Fruit fly (Drosophila melanogaster) whole organism: ENCODE data around the gene CG43886.

Experiments used
- Dll ChIP-seq: fragments of >200 bp; optimal IDR thresholded peaks from 2 replicates; lab custom pipeline; 2017
- pan ChIP-seq: fragments of >200 bp; optimal IDR thresholded peaks from 2 replicates; lab custom pipeline; 2017
- psq ChIP-seq: fragments of >200 bp; optimal IDR thresholded peaks from 2 replicates; lab custom pipeline; 2017
- usp ChIP-seq: fragments of >200 bp; optimal IDR thresholded peaks from 2 replicates; lab custom pipeline; 2017; ENCODE audit warnings: missing biosample characterization, missing genetic modification characterization, mixed read lengths

dm6 chr3L:8180464-8181137 is 21.0 kb upstream of the CG43886 start, which contains the start of the genes mthl7 and Uxs:
- TF ChIP-seq psq (lab: Kevin White, UChicago) (no peak), Dll (lab: Kevin White, UChicago) (no peak), pan (no peak), usp (GFP tag; lab: Kevin White, UChicago) (no peak)
